Fruit fly (Drosophila melanogaster) whole organism, prepupa: Measurements from ENCODE around the gene dally.

Experiments
- CG10631 ChIP-seq: fragments of 200-800 bp; sonication (Bioruptor generic); optimal IDR thresholded peaks from 2 replicates; lab custom pipeline; 2016; ENCODE audit warnings: missing biosample characterization, missing genetic modification characterization
- CG10669 ChIP-seq: fragments of 200-800 bp; sonication (Bioruptor generic); optimal IDR thresholded peaks from 3 replicates; lab custom pipeline; 2018; ENCODE audit warnings: missing biosample characterization, mild to moderate bottlenecking, missing genetic modification characterization, moderate library complexity
- CG11294 ChIP-seq: fragments of 200-800 bp; sonication (Bioruptor generic); IDR thresholded peaks from 2 replicates; pipeline ENCODE4 v1.3.6; 2022; ENCODE audit warnings: missing biosample characterization, missing genetic modification characterization
- CG11762 ChIP-seq: fragments of 200-800 bp; sonication (Bioruptor generic); optimal IDR thresholded peaks from 3 replicates; lab custom pipeline; 2016; ENCODE audit warnings: missing biosample characterization, missing genetic modification characterization; ENCODE audit not compliant: insufficient read depth
- CG11902 ChIP-seq: fragments of 200-800 bp; sonication (Bioruptor generic); optimal IDR thresholded peaks from 3 replicates; lab custom pipeline; 2016; ENCODE audit warnings: missing biosample characterization, missing genetic modification characterization
- CG1621 ChIP-seq: fragments of 200-800 bp; sonication (Bioruptor generic); optimal IDR thresholded peaks from 3 replicates; lab custom pipeline; 2018; ENCODE audit warnings: missing biosample characterization, mild to moderate bottlenecking, missing genetic modification characterization
- CG16779 ChIP-seq: fragments of 200-800 bp; sonication (Bioruptor generic); optimal IDR thresholded peaks from 3 replicates; lab custom pipeline; 2017; ENCODE audit warnings: missing biosample characterization, mild to moderate bottlenecking, missing genetic modification characterization
- CG3032 ChIP-seq: fragments of 200-800 bp; optimal IDR thresholded peaks from 2 replicates; lab custom pipeline; 2019; ENCODE audit warnings: missing biosample characterization, mild to moderate bottlenecking, missing genetic modification characterization, moderate library complexity
- CG31627 ChIP-seq: fragments of 200-800 bp; sonication (Bioruptor generic); optimal IDR thresholded peaks from 3 replicates; lab custom pipeline; 2016; ENCODE audit warnings: missing biosample characterization, missing genetic modification characterization
- CG32006 ChIP-seq: fragments of 200-800 bp; sonication (Bioruptor generic); optimal IDR thresholded peaks from 3 replicates; lab custom pipeline; 2017; ENCODE audit warnings: missing biosample characterization, mild to moderate bottlenecking, missing genetic modification characterization
- CG34406 ChIP-seq: fragments of 200-800 bp; sonication (Bioruptor generic); optimal IDR thresholded peaks from 3 replicates; lab custom pipeline; 2016; ENCODE audit warnings: missing biosample characterization, missing genetic modification characterization
- CG3919 ChIP-seq: fragments of 200-800 bp; sonication (Bioruptor generic); optimal IDR thresholded peaks from 3 replicates; lab custom pipeline; 2016; ENCODE audit warnings: missing biosample characterization, missing genetic modification characterization
- CG6163 ChIP-seq: fragments of 200-800 bp; sonication (Bioruptor generic); IDR thresholded peaks from 3 replicates; pipeline ENCODE4 v1.3.6; 2022; ENCODE audit warnings: missing biosample characterization, missing genetic modification characterization
- CG6276 ChIP-seq: fragments of 200-800 bp; sonication (Bioruptor generic); optimal IDR thresholded peaks from 2 replicates; lab custom pipeline; 2017; ENCODE audit warnings: missing biosample characterization, mild to moderate bottlenecking, missing genetic modification characterization
- CG6792 ChIP-seq: fragments of 200-800 bp; sonication (Bioruptor generic); optimal IDR thresholded peaks from 3 replicates; lab custom pipeline; 2016; ENCODE audit warnings: missing biosample characterization, missing genetic modification characterization
- CG6808 ChIP-seq: fragments of 200-800 bp; sonication (Bioruptor generic); optimal IDR thresholded peaks from 3 replicates; lab custom pipeline; 2017; ENCODE audit warnings: missing biosample characterization, missing genetic modification characterization, mild to moderate bottlenecking, moderate library complexity, missing genetic modification reagents
- CG6854 ChIP-seq: fragments of 200-800 bp; sonication (Bioruptor generic); optimal IDR thresholded peaks from 2 replicates; lab custom pipeline; 2017; ENCODE audit warnings: missing biosample characterization, mild to moderate bottlenecking, missing genetic modification characterization
- CG7368 ChIP-seq: fragments of 200-800 bp; sonication (Bioruptor generic); optimal IDR thresholded peaks from 3 replicates; lab custom pipeline; 2016; ENCODE audit warnings: missing biosample characterization, missing genetic modification characterization
- CG8119 ChIP-seq: fragments of 200-800 bp; sonication (Bioruptor generic); IDR thresholded peaks from 3 replicates; pipeline ENCODE4 v1.3.6; 2022; ENCODE audit warnings: missing biosample characterization, missing genetic modification characterization
- CG8319 ChIP-seq: fragments of 200-800 bp; sonication (Bioruptor generic); optimal IDR thresholded peaks from 3 replicates; lab custom pipeline; 2016; ENCODE audit warnings: missing biosample characterization, missing genetic modification characterization
- CG8632 ChIP-seq: fragments of 200-800 bp; sonication (Bioruptor generic); optimal IDR thresholded peaks from 3 replicates; lab custom pipeline; 2016; ENCODE audit warnings: missing biosample characterization, missing genetic modification characterization
- CG9139 ChIP-seq: fragments of 200-800 bp; sonication (Bioruptor generic); optimal IDR thresholded peaks from 3 replicates; lab custom pipeline; 2017; ENCODE audit warnings: missing biosample characterization, mild to moderate bottlenecking, missing genetic modification characterization
- Eip75B ChIP-seq: fragments of 200-800 bp; sonication (Bioruptor generic); optimal IDR thresholded peaks from 3 replicates; lab custom pipeline; 2016; ENCODE audit warnings: missing biosample characterization, missing genetic modification characterization
- Eip78C ChIP-seq: fragments of 200-800 bp; sonication (Bioruptor generic); peaks from one replicate; lab custom pipeline; 2016; ENCODE audit warnings: missing biosample characterization, missing genetic modification characterization
- Eip93F ChIP-seq: fragments of 200-800 bp; sonication (Bioruptor generic); optimal IDR thresholded peaks from 2 replicates; lab custom pipeline; 2016; ENCODE audit warnings: missing biosample characterization, mild to moderate bottlenecking, missing genetic modification characterization
- Ets21C ChIP-seq: fragments of 200-800 bp; sonication (Bioruptor generic); optimal IDR thresholded peaks from 3 replicates; lab custom pipeline; 2016; ENCODE audit warnings: missing biosample characterization, missing genetic modification characterization
- Ets96B ChIP-seq: fragments of 200-800 bp; optimal IDR thresholded peaks from 2 replicates; lab custom pipeline; 2019; ENCODE audit warnings: missing biosample characterization, mild to moderate bottlenecking, missing genetic modification characterization, moderate library complexity
- Gug ChIP-seq: fragments of 200-800 bp; sonication (Bioruptor generic); IDR thresholded peaks from 2 replicates; pipeline ENCODE4 v1.3.6; 2022; ENCODE audit warnings: missing biosample characterization, missing genetic modification characterization
- Hr38 ChIP-seq: sonication (Bioruptor generic); optimal IDR thresholded peaks from 2 replicates; lab custom pipeline; 2016; ENCODE audit warnings: missing biosample characterization, missing genetic modification characterization
- Hr39 ChIP-seq: fragments of 200-800 bp; sonication (Bioruptor generic); optimal IDR thresholded peaks from 2 replicates; lab custom pipeline; 2016; ENCODE audit warnings: missing biosample characterization, missing genetic modification characterization
- Lpt ChIP-seq: fragments of 200-800 bp; sonication (Bioruptor generic); optimal IDR thresholded peaks from 3 replicates; lab custom pipeline; 2016; ENCODE audit warnings: missing biosample characterization, missing genetic modification characterization
- Met ChIP-seq: fragments of 200-800 bp; sonication (Bioruptor generic); optimal IDR thresholded peaks from 3 replicates; lab custom pipeline; 2016; ENCODE audit warnings: missing biosample characterization, missing genetic modification characterization
- OdsH ChIP-seq: fragments of 200-800 bp; sonication (Bioruptor generic); optimal IDR thresholded peaks from 3 replicates; lab custom pipeline; 2016; ENCODE audit warnings: missing biosample characterization, missing genetic modification characterization
- Smox ChIP-seq: fragments of 200-800 bp; sonication (Bioruptor generic); optimal IDR thresholded peaks from 3 replicates; lab custom pipeline; 2016; ENCODE audit warnings: missing biosample characterization, missing genetic modification characterization
- Sox15 ChIP-seq: fragments of 200-800 bp; sonication (Bioruptor generic); optimal IDR thresholded peaks from 3 replicates; lab custom pipeline; 2016; ENCODE audit warnings: missing biosample characterization, missing genetic modification characterization
- achi ChIP-seq: fragments of 200-800 bp; sonication (Bioruptor generic); optimal IDR thresholded peaks from 3 replicates; lab custom pipeline; 2016; ENCODE audit warnings: missing biosample characterization, missing genetic modification characterization
- cyc ChIP-seq: fragments of 200-800 bp; sonication (Bioruptor generic); optimal IDR thresholded peaks from 3 replicates; lab custom pipeline; 2016; ENCODE audit warnings: missing biosample characterization, missing genetic modification characterization
- dac ChIP-seq: fragments of 200-800 bp; sonication (Bioruptor generic); optimal IDR thresholded peaks from 2 replicates; lab custom pipeline; 2017; ENCODE audit warnings: missing biosample characterization, mild to moderate bottlenecking, missing genetic modification characterization
- dsx ChIP-seq: fragments of 200-800 bp; optimal IDR thresholded peaks from 3 replicates; lab custom pipeline; 2019; ENCODE audit warnings: missing biosample characterization, mild to moderate bottlenecking, missing genetic modification characterization, moderate library complexity; ENCODE audit not compliant: poor library complexity, severe bottlenecking
- eg ChIP-seq: fragments of 200-800 bp; sonication (Bioruptor generic); IDR thresholded peaks from 3 replicates; pipeline ENCODE4 v1.3.6; 2022; ENCODE audit warnings: missing biosample characterization, missing genetic modification characterization
- esn ChIP-seq: fragments of 200-800 bp; sonication (Bioruptor generic); optimal IDR thresholded peaks from 2 replicates; lab custom pipeline; 2016; ENCODE audit warnings: missing biosample characterization, mild to moderate bottlenecking, missing genetic modification characterization, moderate library complexity
- fd59A ChIP-seq: fragments of 200-800 bp; sonication (Bioruptor generic); optimal IDR thresholded peaks from 2 replicates; lab custom pipeline; 2017; ENCODE audit warnings: missing biosample characterization, mild to moderate bottlenecking, missing genetic modification characterization, missing genetic modification reagents
- fd85E ChIP-seq: fragments of 200-800 bp; sonication (Bioruptor generic); optimal IDR thresholded peaks from 3 replicates; lab custom pipeline; 2016; ENCODE audit warnings: missing biosample characterization, missing genetic modification characterization
- fkh ChIP-seq: fragments of 200-800 bp; sonication (Bioruptor generic); optimal IDR thresholded peaks from 3 replicates; lab custom pipeline; 2017; ENCODE audit warnings: missing biosample characterization, mild to moderate bottlenecking, missing genetic modification characterization, moderate library complexity
- lz ChIP-seq: fragments of 200-800 bp; sonication (Bioruptor generic); optimal IDR thresholded peaks from 3 replicates; lab custom pipeline; 2016; ENCODE audit warnings: missing biosample characterization, missing genetic modification characterization
- net ChIP-seq: fragments of 200-800 bp; sonication (Bioruptor generic); optimal IDR thresholded peaks from 3 replicates; lab custom pipeline; 2016; ENCODE audit warnings: missing biosample characterization, missing genetic modification characterization
- pdm3 ChIP-seq: fragments of 200-800 bp; sonication (Bioruptor generic); optimal IDR thresholded peaks from 3 replicates; lab custom pipeline; 2016; ENCODE audit warnings: missing biosample characterization, missing genetic modification characterization
- salr ChIP-seq, 2 experiments: fragments of 200-800 bp; sonication (Bioruptor generic); optimal IDR thresholded peaks; 3 replicates each; lab custom pipeline; 2016 to 2018; ENCODE audit warnings: missing biosample characterization in 2 of 2, missing genetic modification characterization in 2 of 2, mild to moderate bottlenecking in 1 of 2
- spab ChIP-seq: fragments of 200-800 bp; sonication (Bioruptor generic); optimal IDR thresholded peaks from 2 replicates; lab custom pipeline; 2017; ENCODE audit warnings: missing biosample characterization, mild to moderate bottlenecking, missing genetic modification characterization, missing genetic modification reagents
- ss ChIP-seq, 2 experiments: fragments of 200-800 bp; sonication (Bioruptor generic); optimal IDR thresholded peaks; 2 replicates in 1 of 2; 3 replicates in 1 of 2; lab custom pipeline; 2017 to 2018; ENCODE audit warnings: mild to moderate bottlenecking in 2 of 2, missing biosample characterization in 2 of 2, missing genetic modification characterization in 2 of 2, moderate library complexity in 1 of 2
- svp ChIP-seq: fragments of 200-800 bp; sonication (Bioruptor generic); peaks from one replicate; lab custom pipeline; 2016; ENCODE audit warnings: missing biosample characterization, missing genetic modification characterization
- topi ChIP-seq: fragments of 200-800 bp; sonication (Bioruptor generic); optimal IDR thresholded peaks from 3 replicates; lab custom pipeline; 2016; ENCODE audit warnings: missing biosample characterization, missing genetic modification characterization
- vri ChIP-seq: fragments of 200-800 bp; sonication (Bioruptor generic); optimal IDR thresholded peaks from 3 replicates; lab custom pipeline; 2016; ENCODE audit warnings: missing biosample characterization, mild to moderate bottlenecking, missing genetic modification characterization

dally gene

dm6 chr3L:8853382-8853781 lies 26.1 kb downstream of the dally start:
- TF ChIP-seq topi (GFP tag; lab: Kevin White, UChicago) (no peak), fkh (no peak), CG1621 (tag; lab: Kevin White, UChicago) (no peak), CG3032 (tag; lab: Kevin White, UChicago) (no peak), Hr39 (GFP tag; lab: Kevin White, UChicago) (no peak), achi (no peak), CG6276 (GFP tag; lab: Kevin White, UChicago) (no peak), salr (GFP tag; optimal IDR thresholded peaks at IDR 0.05; lab: Kevin White, UChicago) (no peak), Hr38 (no peak), CG34406 (GFP tag; lab: Kevin White, UChicago) (no peak), CG3919 (GFP tag; lab: Kevin White, UChicago) (peak; percentile 16), CG6163 (GFP tag; lab: Robert Waterston, UW) (no peak), esn (no peak), Met (GFP tag; lab: Kevin White, UChicago) (no peak), Ets96B (no peak), dsx (GFP tag; lab: Kevin White, UChicago) (no peak), Lpt (GFP tag; lab: Kevin White, UChicago) (no peak), OdsH (GFP tag; lab: Kevin White, UChicago) (peak; percentile 13), CG8119 (GFP tag; lab: Robert Waterston, UW) (peak; percentile 38; the same call in 1 of the 3 replicates), Gug (GFP tag; lab: Robert Waterston, UW) (no peak), Sox15 (GFP tag; lab: Kevin White, UChicago) (no peak), CG10631 (GFP tag; lab: Kevin White, UChicago) (no peak), cyc (GFP tag; lab: Kevin White, UChicago) (no peak), CG8319 (GFP tag; lab: Kevin White, UChicago) (no peak), lz (no peak), Eip93F (no peak), pdm3 (GFP tag; lab: Kevin White, UChicago) (peak; percentile 28), CG6854 (GFP tag; lab: Kevin White, UChicago) (no peak), CG16779 (tag; lab: Kevin White, UChicago) (no peak), ss (GFP tag; optimal IDR thresholded peaks at IDR 0.05; lab: Kevin White, UChicago) (peak in 1 of 2 experiments; percentile 14), CG32006 (GFP tag; lab: Kevin White, UChicago) (peak; percentile 43), fd85E (GFP tag; lab: Kevin White, UChicago) (no peak), CG11762 (GFP tag; lab: Kevin White, UChicago) (no peak), fd59A (no peak), vri (GFP tag; lab: Kevin White, UChicago) (no peak), CG7368 (GFP tag; lab: Kevin White, UChicago) (no peak), net (peak; percentile 2), CG11902 (GFP tag; lab: Kevin White, UChicago) (no peak), CG6808 (GFP tag; lab: Kevin White, UChicago) (no peak), svp (GFP tag; lab: Kevin White, UChicago) (no peak), dac (no peak), spab (GFP tag; lab: Kevin White, UChicago) (no peak), CG31627 (GFP tag; lab: Kevin White, UChicago) (no peak), eg (0 out of 3 replicates have a peak, but pooled peaks have one; percentile 26), CG8632 (GFP tag; lab: Kevin White, UChicago) (no peak), Ets21C (GFP tag; lab: Kevin White, UChicago) (no peak), Eip78C (peak; percentile 50), Eip75B (GFP tag; lab: Kevin White, UChicago) (no peak), CG10669 (GFP tag; lab: Kevin White, UChicago) (peak; percentile 16), CG6792 (GFP tag; lab: Kevin White, UChicago) (no peak), CG11294 (GFP tag; lab: Robert Waterston, UW) (no peak), Smox (GFP tag; lab: Kevin White, UChicago) (no peak), CG9139 (GFP tag; lab: Kevin White, UChicago) (no peak)
